Fruit fly (Drosophila melanogaster) whole organism, pupa: ENCODE measurements around the gene CG32683.

ENCODE experiments used
- CG10348 ChIP-seq: fragments of 200-800 bp; sonication (Bioruptor generic); IDR thresholded peaks from 2 replicates; pipeline ENCODE4 v1.3.6; 2022; ENCODE audit warnings: missing biosample characterization, missing genetic modification characterization
- CG12605 ChIP-seq: fragments of 200-800 bp; sonication (Bioruptor generic); IDR thresholded peaks from 2 replicates; pipeline ENCODE4 v1.3.6; 2022; ENCODE audit warnings: missing biosample characterization, missing genetic modification characterization
- CG13204 ChIP-seq: fragments of 200-800 bp; sonication (Bioruptor generic); optimal IDR thresholded peaks from 2 replicates; lab custom pipeline; 2018; ENCODE audit warnings: missing biosample characterization, mild to moderate bottlenecking, missing genetic modification characterization, moderate library complexity
- CG14655 ChIP-seq: fragments of 200-800 bp; sonication (Bioruptor generic); optimal IDR thresholded peaks from 3 replicates; lab custom pipeline; 2017; ENCODE audit warnings: mild to moderate bottlenecking, missing biosample characterization, missing genetic modification reagents, missing genetic modification characterization
- CG15710 ChIP-seq: fragments of 200-800 bp; sonication (Bioruptor generic); optimal IDR thresholded peaks from 2 replicates; lab custom pipeline; 2018; ENCODE audit warnings: missing biosample characterization, mild to moderate bottlenecking, missing genetic modification characterization, moderate library complexity
- CG17806 ChIP-seq: fragments of 200-800 bp; sonication (Bioruptor generic); optimal IDR thresholded peaks from 2 replicates; lab custom pipeline; 2018; ENCODE audit warnings: missing biosample characterization, mild to moderate bottlenecking, missing genetic modification characterization, moderate library complexity
- CG32121 ChIP-seq: fragments of 200-800 bp; sonication (Bioruptor generic); IDR thresholded peaks from 2 replicates; pipeline ENCODE4 v1.3.6; 2022; ENCODE audit warnings: missing biosample characterization, missing genetic modification characterization
- CG34367 ChIP-seq: fragments of 200-800 bp; sonication (Bioruptor generic); optimal IDR thresholded peaks from 2 replicates; lab custom pipeline; 2018; ENCODE audit warnings: missing biosample characterization, mild to moderate bottlenecking, missing genetic modification characterization
- CG4496 ChIP-seq: fragments of 200-800 bp; sonication (Bioruptor generic); IDR thresholded peaks from 3 replicates; pipeline ENCODE4 v1.3.6; 2022; ENCODE audit warnings: missing biosample characterization, missing genetic modification characterization
- CG8159 ChIP-seq: fragments of 200-800 bp; sonication (Bioruptor generic); optimal IDR thresholded peaks from 3 replicates; lab custom pipeline; 2018; ENCODE audit warnings: missing biosample characterization, mild to moderate bottlenecking, missing genetic modification characterization, moderate library complexity
- CG8301 ChIP-seq: fragments of 200-800 bp; sonication (Bioruptor generic); optimal IDR thresholded peaks from 2 replicates; lab custom pipeline; 2018; ENCODE audit warnings: missing biosample characterization, mild to moderate bottlenecking, missing genetic modification characterization
- CG9948 ChIP-seq: fragments of 200-800 bp; sonication (Bioruptor generic); optimal IDR thresholded peaks from 2 replicates; lab custom pipeline; 2018; ENCODE audit warnings: missing biosample characterization, mild to moderate bottlenecking, missing genetic modification characterization, moderate library complexity
- D1 ChIP-seq: fragments of 200-800 bp; sonication (Bioruptor generic); optimal IDR thresholded peaks from 2 replicates; lab custom pipeline; 2018; ENCODE audit warnings: missing biosample characterization, mild to moderate bottlenecking, missing genetic modification characterization, moderate library complexity
- EcR ChIP-seq: fragments of 200-800 bp; sonication (Bioruptor generic); optimal IDR thresholded peaks from 3 replicates; lab custom pipeline; 2019; ENCODE audit warnings: missing biosample characterization, missing genetic modification characterization, mild to moderate bottlenecking, moderate library complexity, missing genetic modification reagents
- Ets98B ChIP-seq: fragments of 200-800 bp; sonication (Bioruptor generic); IDR thresholded peaks from 2 replicates; pipeline ENCODE4 v1.3.6; 2022; ENCODE audit warnings: missing biosample characterization, missing genetic modification characterization
- Pif1A ChIP-seq: fragments of 200-800 bp; sonication (Bioruptor generic); optimal IDR thresholded peaks from 3 replicates; lab custom pipeline; 2016; ENCODE audit warnings: missing biosample characterization, missing genetic modification characterization
- Pif1B ChIP-seq: fragments of 200-800 bp; sonication (Bioruptor generic); optimal IDR thresholded peaks from 3 replicates; lab custom pipeline; 2016; ENCODE audit warnings: missing biosample characterization, missing genetic modification characterization
- Snoo ChIP-seq: fragments of 200-800 bp; sonication (Bioruptor generic); optimal IDR thresholded peaks from 3 replicates; lab custom pipeline; 2017; ENCODE audit warnings: missing biosample characterization, mild to moderate bottlenecking, missing genetic modification characterization, inconsistent platforms
- fd96Ca ChIP-seq: fragments of 200-800 bp; sonication (Bioruptor generic); IDR thresholded peaks from 3 replicates; pipeline ENCODE4 v1.3.6; 2022; ENCODE audit warnings: missing biosample characterization, missing genetic modification characterization
- gl ChIP-seq: fragments of 200-800 bp; sonication (Bioruptor generic); optimal IDR thresholded peaks from 2 replicates; lab custom pipeline; 2018; ENCODE audit warnings: missing biosample characterization, mild to moderate bottlenecking, missing genetic modification characterization
- rn ChIP-seq: fragments of 200-800 bp; sonication (Bioruptor generic); IDR thresholded peaks from 2 replicates; pipeline ENCODE4 v1.3.6; 2022; ENCODE audit warnings: missing biosample characterization, missing genetic modification characterization

CG32683 gene

dm6 chrX:10370201-10371038 lies 84.3 kb downstream of the CG32683 start:
- no peak for TF ChIP-seq CG32121 (GFP tag; lab: Robert Waterston, UW)
- no peak for TF ChIP-seq fd96Ca
- TF ChIP-seq Pif1A: no peak
- no peak for TF ChIP-seq CG17806
- no peak for TF ChIP-seq D1
- TF ChIP-seq Ets98B (GFP tag; lab: Robert Waterston, UW): 0 out of 2 replicates have a peak, but pooled peaks have one; percentile 8
- TF ChIP-seq Pif1B (GFP tag; lab: Kevin White, UChicago): no peak
- TF ChIP-seq CG15710: no peak
- TF ChIP-seq CG9948 (tag; lab: Kevin White, UChicago): no peak
- no peak for TF ChIP-seq CG8159 (tag; lab: Kevin White, UChicago)
- no peak for TF ChIP-seq CG12605
- no peak for TF ChIP-seq CG13204 (GFP tag; lab: Kevin White, UChicago)
- TF ChIP-seq CG4496 (GFP tag; lab: Robert Waterston, UW): no peak
- TF ChIP-seq CG14655 (GFP tag; lab: Kevin White, UChicago): no peak
- TF ChIP-seq EcR (GFP tag; lab: Kevin White, UChicago): peak; percentile 68

- TF ChIP-seq Ets98B (GFP tag; lab: Robert Waterston, UW) (no peak), rn (GFP tag; lab: Robert Waterston, UW) (no peak), EcR (GFP tag; lab: Kevin White, UChicago) (no peak), CG8159 (tag; lab: Kevin White, UChicago) (no peak), CG10348 (no peak)
Observed at dm6 chrX:10369763-10370162, 84.9 kb downstream of the CG32683 start.

- TF ChIP-seq gl (no peak), EcR (GFP tag; lab: Kevin White, UChicago) (no peak), CG10348 (no peak), fd96Ca (no peak), CG13204 (GFP tag; lab: Kevin White, UChicago) (no peak), CG8301 (tag; lab: Kevin White, UChicago) (no peak), CG32121 (GFP tag; lab: Robert Waterston, UW) (no peak), CG34367 (no peak), CG12605 (no peak), CG4496 (GFP tag; lab: Robert Waterston, UW) (no peak), rn (GFP tag; lab: Robert Waterston, UW) (no peak), Pif1A (no peak), CG8159 (tag; lab: Kevin White, UChicago) (no peak), CG15710 (no peak), CG9948 (tag; lab: Kevin White, UChicago) (no peak), Snoo (no peak), Ets98B (GFP tag; lab: Robert Waterston, UW) (no peak), D1 (no peak), CG17806 (no peak)
Observed at dm6 chrX:10369315-10369714, 85.4 kb downstream of the CG32683 start.

dm6 chrX:10367801-10368203 lies 86.9 kb downstream of the CG32683 start, which contains the start of gene CG17841:
TSS of gene CG17841 (plus strand) at chrX:10368052.
- TF ChIP-seq CG4496 (GFP tag; lab: Robert Waterston, UW) (no peak), CG12605 (0 out of 2 replicates have a peak, but pooled peaks have one; percentile 20)
- TF ChIP-seq, all 21 proteins: peak for 1

dm6 chrX:10367372-10367771 lies 87.3 kb downstream of the CG32683 start, which contains the start of gene CG32679:
TSS of gene CG32679 (minus strand) at chrX:10367472.
- TF ChIP-seq CG4496 (GFP tag; lab: Robert Waterston, UW) (no peak), CG8159 (tag; lab: Kevin White, UChicago) (no peak), CG12605 (no peak), CG14655 (GFP tag; lab: Kevin White, UChicago) (no peak), gl (no peak), Ets98B (GFP tag; lab: Robert Waterston, UW) (no peak), D1 (no peak), CG34367 (no peak), fd96Ca (no peak), Pif1B (GFP tag; lab: Kevin White, UChicago) (no peak), CG9948 (tag; lab: Kevin White, UChicago) (no peak), rn (GFP tag; lab: Robert Waterston, UW) (no peak), CG17806 (no peak)
- TF ChIP-seq, all 21 proteins: peak for 0

DNA sequence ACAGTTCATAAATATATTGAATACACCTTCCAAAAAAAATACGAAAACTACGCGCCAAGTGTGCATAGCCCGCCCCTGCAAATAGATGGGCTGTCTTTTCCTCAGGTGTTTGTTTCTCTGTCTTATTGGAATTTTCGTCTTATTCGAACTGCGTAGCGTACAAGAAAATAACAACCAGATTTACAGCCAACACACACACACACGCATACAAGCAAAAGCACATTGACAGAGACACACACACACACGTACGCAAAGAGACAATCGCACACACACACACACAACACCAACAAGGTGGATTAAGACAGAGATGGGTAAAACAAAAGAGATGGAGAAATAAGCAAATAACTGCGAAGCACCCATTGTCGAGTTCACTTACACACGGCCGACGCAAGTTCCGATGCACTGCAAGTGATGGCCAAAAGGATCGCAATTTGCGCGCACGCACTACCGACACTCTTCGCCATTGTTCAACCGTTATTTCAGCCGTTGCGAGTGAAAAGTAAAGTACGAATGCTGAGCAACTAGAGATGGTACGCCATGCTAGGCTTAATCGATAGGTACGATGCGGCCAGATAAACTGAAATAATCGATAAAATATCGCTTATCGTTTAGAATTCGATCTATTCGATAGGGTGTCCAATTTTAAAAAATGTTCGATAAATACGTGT lies 88.8 kb downstream of the CG32683 start:
- TF ChIP-seq CG8159 (tag; lab: Kevin White, UChicago): peak; percentile 8
- 0 out of 3 replicates have a peak, but pooled peaks have one; percentile 50 for TF ChIP-seq CG4496 (GFP tag; lab: Robert Waterston, UW)
- TF ChIP-seq gl: no peak
- TF ChIP-seq CG32121 (GFP tag; lab: Robert Waterston, UW): no peak
- TF ChIP-seq CG34367: no peak
- TF ChIP-seq CG12605: peak; percentile 25; the same call in 1 of the 2 replicates
- peak; percentile 26; the same call in 1 of the 3 replicates for TF ChIP-seq fd96Ca
- TF ChIP-seq EcR (GFP tag; lab: Kevin White, UChicago): peak; percentile 58
- peak; percentile 5 for TF ChIP-seq Snoo
- TF ChIP-seq, all 21 proteins: peak for 6
